Fruit fly (Drosophila melanogaster) whole organism, pupa: ENCODE measurements around the gene CG34303.

Experiments used
- CG12605 ChIP-seq: fragments of 200-800 bp; sonication (Bioruptor generic); IDR thresholded peaks from 2 replicates; pipeline ENCODE4 v1.3.6; 2022; ENCODE audit warnings: missing biosample characterization, missing genetic modification characterization
- CG13204 ChIP-seq: fragments of 200-800 bp; sonication (Bioruptor generic); optimal IDR thresholded peaks from 2 replicates; lab custom pipeline; 2018; ENCODE audit warnings: missing biosample characterization, mild to moderate bottlenecking, missing genetic modification characterization, moderate library complexity
- CG32121 ChIP-seq: fragments of 200-800 bp; sonication (Bioruptor generic); IDR thresholded peaks from 2 replicates; pipeline ENCODE4 v1.3.6; 2022; ENCODE audit warnings: missing biosample characterization, missing genetic modification characterization
- CG4496 ChIP-seq: fragments of 200-800 bp; sonication (Bioruptor generic); IDR thresholded peaks from 3 replicates; pipeline ENCODE4 v1.3.6; 2022; ENCODE audit warnings: missing biosample characterization, missing genetic modification characterization
- CG8301 ChIP-seq: fragments of 200-800 bp; sonication (Bioruptor generic); optimal IDR thresholded peaks from 2 replicates; lab custom pipeline; 2018; ENCODE audit warnings: missing biosample characterization, mild to moderate bottlenecking, missing genetic modification characterization
- CG9948 ChIP-seq: fragments of 200-800 bp; sonication (Bioruptor generic); optimal IDR thresholded peaks from 2 replicates; lab custom pipeline; 2018; ENCODE audit warnings: missing biosample characterization, mild to moderate bottlenecking, missing genetic modification characterization, moderate library complexity
- D1 ChIP-seq: fragments of 200-800 bp; sonication (Bioruptor generic); optimal IDR thresholded peaks from 2 replicates; lab custom pipeline; 2018; ENCODE audit warnings: missing biosample characterization, mild to moderate bottlenecking, missing genetic modification characterization, moderate library complexity
- EcR ChIP-seq: fragments of 200-800 bp; sonication (Bioruptor generic); optimal IDR thresholded peaks from 3 replicates; lab custom pipeline; 2019; ENCODE audit warnings: missing biosample characterization, missing genetic modification characterization, mild to moderate bottlenecking, moderate library complexity, missing genetic modification reagents
- Ets98B ChIP-seq: fragments of 200-800 bp; sonication (Bioruptor generic); IDR thresholded peaks from 2 replicates; pipeline ENCODE4 v1.3.6; 2022; ENCODE audit warnings: missing biosample characterization, missing genetic modification characterization
- Pif1B ChIP-seq: fragments of 200-800 bp; sonication (Bioruptor generic); optimal IDR thresholded peaks from 3 replicates; lab custom pipeline; 2016; ENCODE audit warnings: missing biosample characterization, missing genetic modification characterization
- fd96Ca ChIP-seq: fragments of 200-800 bp; sonication (Bioruptor generic); IDR thresholded peaks from 3 replicates; pipeline ENCODE4 v1.3.6; 2022; ENCODE audit warnings: missing biosample characterization, missing genetic modification characterization
- rn ChIP-seq: fragments of 200-800 bp; sonication (Bioruptor generic); IDR thresholded peaks from 2 replicates; pipeline ENCODE4 v1.3.6; 2022; ENCODE audit warnings: missing biosample characterization, missing genetic modification characterization

Gene CG34303

dm6 chr3R:10109212-10109880, 42.3 kb downstream of the CG34303 start:
- TF ChIP-seq CG9948 (no peak), fd96Ca (GFP tag; lab: Robert Waterston, UW) (peak; percentile 52; the same call in 1 of the 3 replicates), rn (no peak), D1 (tag; lab: Kevin White, UChicago) (no peak), Pif1B (GFP tag; lab: Kevin White, UChicago) (peak; percentile 23), EcR (GFP tag; lab: Kevin White, UChicago) (peak; percentile 94), Ets98B (GFP tag; lab: Robert Waterston, UW) (peak; percentile 49; the same call in 1 of the 2 replicates)
- TF ChIP-seq, all 21 proteins: peak for 4

- 0 out of 3 replicates have a peak, but pooled peaks have one; percentile 42 for TF ChIP-seq CG4496
- no peak for TF ChIP-seq CG12605 (GFP tag; lab: Robert Waterston, UW)
- TF ChIP-seq EcR (GFP tag; lab: Kevin White, UChicago), result peak; percentile 9
These were observed 43.3 kb downstream of the CG34303 start for dm6 chr3R:10108289-10108928.

dm6 chr3R:10106796-10107195, 44.9 kb downstream of the CG34303 start:
- TF ChIP-seq CG32121 (peak; percentile 60; the same call in 1 of the 2 replicates), CG8301 (tag; lab: Kevin White, UChicago) (no peak), CG13204 (GFP tag; lab: Kevin White, UChicago) (no peak)
